Worm (Caenorhabditis elegans) whole organism, L4 larva: ENCODE measurements around the gene alg-4.

Source experiments
- nhr-11 ChIP-seq: fragments of 150-350 bp; optimal IDR thresholded peaks from 2 replicates; lab custom pipeline; 2014; ENCODE audit warnings: missing biosample characterization, missing genetic modification characterization
- skn-1 ChIP-seq: fragments of 150-350 bp; optimal IDR thresholded peaks from 2 replicates; lab custom pipeline; 2014; ENCODE audit warnings: missing biosample characterization, missing genetic modification characterization

DNA sequence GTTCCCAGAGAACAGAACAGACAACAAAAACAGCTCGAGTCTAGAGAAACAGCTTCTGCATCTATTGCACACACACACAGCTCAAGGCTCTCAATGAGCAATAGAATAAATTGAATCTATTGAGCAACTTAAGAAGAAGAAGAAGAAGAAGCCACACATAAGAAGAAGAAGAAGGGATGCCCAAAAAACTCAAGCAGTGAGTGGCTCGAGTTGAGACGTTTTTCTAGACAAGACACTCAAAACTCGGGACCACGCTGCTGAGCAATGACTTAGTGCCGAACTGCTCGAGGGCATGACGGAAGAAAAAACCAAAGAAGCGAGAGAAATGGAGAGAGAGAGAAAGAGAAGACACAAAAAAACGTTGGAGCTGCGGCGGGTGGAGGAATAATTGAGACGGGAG, 14.1 kb upstream of the alg-4 start:
- TF ChIP-seq nhr-11 (tag; lab: Kevin White, UChicago) (no peak), skn-1 (tag; lab: Kevin White, UChicago) (no peak)
